Worm (Caenorhabditis elegans) whole organism, L3 larva: ENCODE results near the gene fbxa-19.

Source experiments
- ZK546.5 ChIP-seq: sonication (generic microtip); optimal IDR thresholded peaks from 2 replicates; lab custom pipeline; 2017; ENCODE audit warnings: missing biosample characterization, missing genetic modification characterization
- aly-2 ChIP-seq: fragments of 150-350 bp; optimal IDR thresholded peaks from 2 replicates; lab custom pipeline; 2014; ENCODE audit warnings: missing biosample characterization, missing genetic modification characterization
- ama-1 ChIP-seq: fragments of 150-350 bp; optimal IDR thresholded peaks from 2 replicates; lab custom pipeline; 2018
- elt-2 ChIP-seq: sonication (generic microtip); optimal IDR thresholded peaks from 2 replicates; lab custom pipeline; 2016; ENCODE audit warnings: missing genetic modification reagents, mild to moderate bottlenecking, missing genetic modification characterization, missing compliant biosample characterization
- fkh-10 ChIP-seq: sonication (generic microtip); optimal IDR thresholded peaks from 2 replicates; lab custom pipeline; 2017; ENCODE audit warnings: missing biosample characterization, missing genetic modification reagents, missing genetic modification characterization
- nhr-11 ChIP-seq: fragments of 150-350 bp; optimal IDR thresholded peaks from 2 replicates; lab custom pipeline; 2014; ENCODE audit warnings: missing biosample characterization, missing genetic modification characterization
- sea-2 ChIP-seq: fragments of 150-350 bp; sonication (generic microtip); optimal IDR thresholded peaks from 4 replicates; lab custom pipeline; 2014; ENCODE audit warnings: missing biosample characterization, missing genetic modification reagents, missing genetic modification characterization
- zag-1 ChIP-seq: fragments of 150-350 bp; optimal IDR thresholded peaks from 2 replicates; lab custom pipeline; 2014; ENCODE audit warnings: missing biosample characterization, missing genetic modification characterization

DNA sequence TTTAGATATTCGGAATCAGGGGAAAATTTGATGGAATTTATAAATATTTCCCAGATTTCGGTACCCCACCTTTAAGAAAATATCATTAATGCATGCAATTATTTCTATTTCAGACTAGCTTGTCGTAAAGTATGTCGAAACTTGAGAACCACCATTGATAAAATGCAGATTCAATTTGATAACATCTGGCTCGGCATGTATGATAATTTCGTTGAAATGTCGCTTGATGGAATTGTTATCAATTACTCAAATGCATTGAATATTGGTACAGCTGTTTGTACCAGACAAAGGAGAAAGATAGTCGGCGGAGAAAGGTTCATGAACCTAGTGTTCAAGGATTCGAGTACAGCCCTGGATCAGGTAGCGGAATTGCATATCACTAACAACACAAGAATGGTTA lies 16.7 kb downstream of the fbxa-19 start, which contains the start of gene Y82E9BL.19:
- no peak for TF ChIP-seq sea-2
- peak; percentile 68 for TF ChIP-seq elt-2 (tag; lab: Kevin White, UChicago)
- TF ChIP-seq nhr-11 (tag; lab: Kevin White, UChicago): no peak
- TF ChIP-seq aly-2: no peak
- no peak for TF ChIP-seq ama-1 (lab: Kevin White, UChicago)
- no peak for TF ChIP-seq fkh-10 (GFP tag; lab: Kevin White, UChicago)
- TF ChIP-seq ZK546.5 (tag; lab: Kevin White, UChicago): no peak
- no peak for TF ChIP-seq zag-1 (tag; lab: Kevin White, UChicago)
